Fruit fly (Drosophila melanogaster): Measurements from ENCODE around the gene SWIP.

SWIP gene

DNA sequence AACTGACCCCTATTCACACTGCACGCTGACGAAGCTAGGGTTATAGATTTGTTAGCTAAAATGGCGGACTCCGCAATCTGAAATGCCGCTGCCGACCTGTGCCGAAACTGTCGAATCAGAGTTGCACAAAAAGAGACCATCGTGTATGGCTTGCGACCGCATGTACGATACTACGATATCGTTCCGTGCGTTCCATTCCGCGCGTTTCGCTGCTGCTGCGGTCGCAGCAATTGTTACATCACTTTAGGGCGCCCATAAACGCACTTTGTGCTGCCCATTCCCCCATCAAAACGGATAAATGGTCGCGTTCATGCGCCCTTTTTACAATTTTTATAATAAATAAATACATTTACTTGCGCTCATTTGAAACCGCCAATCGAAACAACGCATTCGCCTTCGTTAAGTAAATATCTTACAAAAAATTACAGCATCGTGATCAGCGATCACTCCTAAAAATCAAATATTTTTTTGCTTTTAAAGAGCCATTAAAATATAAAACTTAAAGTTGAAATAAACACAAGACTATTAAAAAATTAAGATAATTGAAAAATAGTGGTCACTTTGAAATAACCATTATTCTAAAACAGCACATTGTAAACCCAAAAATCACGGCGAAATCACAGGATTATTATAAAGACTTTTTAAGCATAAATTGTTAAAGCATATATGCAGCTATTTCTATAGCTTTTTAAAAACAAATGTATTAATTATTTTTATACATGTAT lies 6.8 kb downstream of the SWIP start, which contains the start of gene Cyp1 (continued):
- TF ChIP-seq Opbp (GFP tag; IDR thresholded peaks at IDR 0.05; ENCODE audit: partially characterized antibody), result peak; percentile 87
- TF ChIP-seq CG13775 (GFP tag; optimal IDR thresholded peaks at IDR 0.05), result peak; percentile 58
- TF ChIP-seq Xbp1 (GFP tag; optimal IDR thresholded peaks at IDR 0.05), result peak; percentile 34
- 0 out of 3 replicates have a peak, but pooled peaks have one; percentile 30 for TF ChIP-seq so (GFP tag; IDR thresholded peaks at IDR 0.05)
- TF ChIP-seq CG10147 (GFP tag; optimal IDR thresholded peaks at IDR 0.05), result no peak
- TF ChIP-seq hth (optimal IDR thresholded peaks at IDR 0.05), result no peak
- peak; percentile 55 for TF ChIP-seq vvl (GFP tag; IDR thresholded peaks at IDR 0.05)
- TF ChIP-seq Asciz (GFP tag; optimal IDR thresholded peaks at IDR 0.05), result no peak
- TF ChIP-seq CG1602 (GFP tag; optimal IDR thresholded peaks at IDR 0.05), result peak; percentile 1
- TF ChIP-seq CG10565 (GFP tag; optimal IDR thresholded peaks at IDR 0.05), result no peak
- TF ChIP-seq danr (GFP tag; IDR thresholded peaks at IDR 0.05), result no peak
- no peak for TF ChIP-seq fd64A (GFP tag; optimal IDR thresholded peaks at IDR 0.05)
- TF ChIP-seq Ssrp (tag; optimal IDR thresholded peaks at IDR 0.05), result no peak
- TF ChIP-seq CG32772 (GFP tag; IDR thresholded peaks at IDR 0.05), result peak; percentile 32; the same call in 1 of the 2 replicates
- no peak for TF ChIP-seq CG1529 (GFP tag; optimal IDR thresholded peaks at IDR 0.05)
- no peak for TF ChIP-seq Tbp (GFP tag; optimal IDR thresholded peaks at IDR 0.05)
- TF ChIP-seq Atf6 (GFP tag; IDR thresholded peaks at IDR 0.05), result no peak
- TF ChIP-seq Rx (GFP tag; IDR thresholded peaks at IDR 0.05), result no peak
- peak; percentile 14 for TF ChIP-seq CG12769 (tag; optimal IDR thresholded peaks at IDR 0.05)
- no peak for TF ChIP-seq org-1 (GFP tag; optimal IDR thresholded peaks at IDR 0.05)
- no peak for TF ChIP-seq CG17328 (GFP tag; IDR thresholded peaks at IDR 0.05)
- TF ChIP-seq CG14860 (GFP tag; IDR thresholded peaks at IDR 0.05; ENCODE audit: partially characterized antibody), result peak; percentile 58; the same call in 2 of the 3 replicates
- no peak for TF ChIP-seq Nf-YB (GFP tag; optimal IDR thresholded peaks at IDR 0.05)
- peak; percentile 21 for TF ChIP-seq caup (GFP tag; optimal IDR thresholded peaks at IDR 0.05; ENCODE audit: severe bottlenecking)
- peak; percentile 92 for TF ChIP-seq phol (tag; optimal IDR thresholded peaks at IDR 0.05)
- TF ChIP-seq slp2 (GFP tag; optimal IDR thresholded peaks at IDR 0.05), result no peak
- TF ChIP-seq maf-S (GFP tag; optimal IDR thresholded peaks at IDR 0.05), result no peak
- TF ChIP-seq seq (GFP tag; IDR thresholded peaks at IDR 0.05), result peak; percentile 63
- TF ChIP-seq CG17361 (GFP tag; IDR thresholded peaks at IDR 0.05), result peak; percentile 61
- peak; percentile 32 for TF ChIP-seq CoRest (tag; optimal IDR thresholded peaks at IDR 0.05)
- no peak for TF ChIP-seq CG12236 (GFP tag; optimal IDR thresholded peaks at IDR 0.05)
- TF ChIP-seq HLH54F (GFP tag; optimal IDR thresholded peaks at IDR 0.05), result peak; percentile 9
- TF ChIP-seq dimm (GFP tag; IDR thresholded peaks at IDR 0.05), result no peak
- no peak for TF ChIP-seq CG16815 (GFP tag; optimal IDR thresholded peaks at IDR 0.05)
- no peak for TF ChIP-seq D (optimal IDR thresholded peaks at IDR 0.05)
- no peak for TF ChIP-seq D (GFP tag; optimal IDR thresholded peaks at IDR 0.05)
- no peak for TF ChIP-seq Usf (GFP tag; optimal IDR thresholded peaks at IDR 0.05)
- no peak for TF ChIP-seq CG2678 (tag; optimal IDR thresholded peaks at IDR 0.05)
- peak; percentile 80 for TF ChIP-seq bigmax (GFP tag; optimal IDR thresholded peaks at IDR 0.05)
- no peak for TF ChIP-seq CG12104 (GFP tag; optimal IDR thresholded peaks at IDR 0.05)
- TF ChIP-seq ssp (GFP tag; IDR thresholded peaks at IDR 0.05), result peak; percentile 74
- peak; percentile 80 for TF ChIP-seq pzg (GFP tag; optimal IDR thresholded peaks at IDR 0.05)
- no peak for TF ChIP-seq CG4854 (GFP tag; optimal IDR thresholded peaks at IDR 0.05)
